Worm (Caenorhabditis elegans) whole organism, L3 larva: ENCODE measurements around the gene srh-291.

Source experiments
- aly-2 ChIP-seq: fragments of 150-350 bp; optimal IDR thresholded peaks from 2 replicates; lab custom pipeline; 2014; ENCODE audit warnings: missing biosample characterization, missing genetic modification characterization
- ceh-16 ChIP-seq: sonication (generic microtip); optimal IDR thresholded peaks from 2 replicates; lab custom pipeline; 2017; ENCODE audit warnings: missing biosample characterization, missing genetic modification characterization
- elt-1 ChIP-seq: fragments of 150-350 bp; optimal IDR thresholded peaks from 2 replicates; lab custom pipeline; 2014; ENCODE audit warnings: missing biosample characterization, missing genetic modification characterization
- eor-1 ChIP-seq, 2 experiments: fragments of 150-350 bp; optimal IDR thresholded peaks; 2 replicates each; lab custom pipeline; 2014 to 2018; ENCODE audit warnings: missing biosample characterization in 2 of 2, missing genetic modification characterization in 2 of 2
- fkh-10 ChIP-seq: sonication (generic microtip); optimal IDR thresholded peaks from 2 replicates; lab custom pipeline; 2017; ENCODE audit warnings: missing biosample characterization, missing genetic modification reagents, missing genetic modification characterization
- lin-39 ChIP-seq: fragments of 150-350 bp; optimal IDR thresholded peaks from 2 replicates; lab custom pipeline; 2018; ENCODE audit warnings: missing biosample characterization, missing genetic modification reagents, missing genetic modification characterization
- mdl-1 ChIP-seq: fragments of 150-350 bp; optimal IDR thresholded peaks from 2 replicates; lab custom pipeline; 2014; ENCODE audit warnings: missing biosample characterization, missing genetic modification characterization
- nfya-1 ChIP-seq: sonication (generic microtip); optimal IDR thresholded peaks from 2 replicates; lab custom pipeline; 2017; ENCODE audit warnings: missing genetic modification characterization, mild to moderate bottlenecking, missing compliant biosample characterization, antibody characterized with exemption, moderate library complexity; ENCODE audit not compliant: insufficient read depth
- nhr-12 ChIP-seq: fragments of 150-350 bp; optimal IDR thresholded peaks from 2 replicates; lab custom pipeline; 2014; ENCODE audit warnings: missing biosample characterization, missing genetic modification characterization
- nhr-237 ChIP-seq: fragments of 150-350 bp; optimal IDR thresholded peaks from 2 replicates; lab custom pipeline; 2014; ENCODE audit warnings: missing biosample characterization, missing genetic modification characterization
- nhr-43 ChIP-seq: sonication (generic microtip); optimal IDR thresholded peaks from 2 replicates; lab custom pipeline; 2016; ENCODE audit warnings: mild to moderate bottlenecking, missing genetic modification characterization, missing compliant biosample characterization; ENCODE audit not compliant: poor library complexity, severe bottlenecking
- unc-39 ChIP-seq: sonication (generic microtip); optimal IDR thresholded peaks from 4 replicates; lab custom pipeline; 2017; ENCODE audit warnings: missing biosample characterization, missing genetic modification characterization

DNA sequence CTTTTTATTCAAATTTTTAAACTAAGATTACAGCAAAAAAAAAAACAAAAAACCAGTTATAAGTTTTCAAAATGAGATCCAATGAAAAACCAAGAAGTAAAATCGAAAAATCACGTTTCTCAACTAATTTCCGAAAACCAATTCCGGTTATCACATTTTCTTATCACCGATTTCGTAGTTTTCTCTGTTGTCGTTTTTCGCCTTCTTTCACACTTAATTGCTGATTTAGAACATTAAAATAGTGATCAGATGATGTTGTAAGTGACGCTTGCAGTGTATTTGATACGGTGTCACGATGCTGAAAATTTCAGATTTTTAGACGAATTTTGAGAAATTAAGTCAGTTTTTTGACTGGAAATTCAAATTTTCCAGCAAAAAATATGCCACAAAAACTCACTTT is 25.1 kb upstream of the srh-291 start:
- TF ChIP-seq unc-39 (tag; lab: Kevin White, UChicago) (no peak), nfya-1 (tag; lab: Kevin White, UChicago) (no peak), eor-1 (tag; optimal IDR thresholded peaks at IDR 0.05; lab: Kevin White, UChicago) (no peak), aly-2 (tag; lab: Kevin White, UChicago) (no peak), nhr-12 (tag; lab: Kevin White, UChicago) (no peak), nhr-237 (tag; lab: Kevin White, UChicago) (no peak), mdl-1 (tag; lab: Kevin White, UChicago) (no peak), elt-1 (tag; lab: Kevin White, UChicago) (no peak), fkh-10 (GFP tag; lab: Kevin White, UChicago) (no peak), ceh-16 (no peak), nhr-43 (tag; lab: Kevin White, UChicago) (no peak), lin-39 (tag; lab: Kevin White, UChicago) (no peak)
